Fruit fly (Drosophila melanogaster) S2 (cell line): ENCODE results near the gene CG12016.

ENCODE experiments used
- CG8478 ChIP-seq: fragments of >200 bp; optimal IDR thresholded peaks from 2 replicates; lab custom pipeline; 2018
- CTCF ChIP-seq, 2 experiments: fragments of >200 bp; optimal IDR thresholded peaks; 2 replicates each; lab custom pipeline; 2018

CG12016 gene

DNA sequence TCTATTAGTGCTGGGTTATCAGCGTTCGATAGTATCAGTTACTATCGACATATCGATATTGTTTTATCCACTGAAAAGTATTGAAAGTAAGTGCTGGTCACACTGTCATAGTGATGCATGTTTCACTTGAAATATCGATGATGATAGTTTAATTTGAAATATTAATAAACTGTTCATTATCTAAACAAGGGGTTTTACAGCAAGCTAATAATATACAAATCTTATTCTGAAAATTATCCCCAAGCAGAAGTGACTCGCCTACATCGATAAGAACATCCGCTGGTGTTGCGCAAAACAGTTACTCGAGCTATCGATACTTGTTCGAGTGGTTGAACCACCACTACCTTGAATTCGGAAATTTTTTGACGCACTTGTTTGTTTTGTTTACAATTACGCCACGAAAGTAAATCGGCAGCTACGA is at the start of gene CG12016, which contains the start of the genes PIG-C and Dpm2:
TSS of gene CG12016 (plus strand) at position 333 of the 421 bp plus-strand sequence.
TSS of gene PIG-C (minus strand) at position 10 of the 421 bp plus-strand sequence.
TSS of gene Dpm2 (plus strand) at position 333 of the 421 bp plus-strand sequence.
- TF ChIP-seq CG8478 (no peak), CTCF (optimal IDR thresholded peaks at IDR 0.05; lab: Kevin White, UChicago) (peak in 1 of 2 experiments; percentile 14)

DNA sequence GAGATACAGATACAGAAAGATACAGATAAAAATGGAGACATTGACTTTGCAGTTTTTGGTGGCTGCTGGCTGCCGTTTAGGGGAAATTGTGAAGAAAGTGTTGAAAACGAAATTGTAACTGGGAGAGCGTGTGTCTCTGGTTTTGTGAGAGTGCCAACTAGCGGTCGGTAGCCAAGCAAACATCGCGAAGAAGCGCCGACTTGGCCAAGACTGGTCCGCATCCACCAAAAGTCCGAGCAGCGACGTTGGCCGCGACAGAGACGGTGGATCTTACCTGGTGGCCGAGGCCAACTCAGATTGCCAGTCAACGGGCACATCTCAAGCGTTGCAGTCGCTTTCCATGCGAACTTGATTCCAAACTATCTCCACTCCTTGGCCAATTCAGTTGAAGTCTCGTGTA is 48.6 kb upstream of the CG12016 start, which contains the start of gene CG14960:
TSS of gene CG14960 (plus strand) at position 301 of the 400 bp plus-strand sequence.
- TF ChIP-seq CTCF (optimal IDR thresholded peaks at IDR 0.05; lab: Kevin White, UChicago) (no peak), CG8478 (no peak)

DNA sequence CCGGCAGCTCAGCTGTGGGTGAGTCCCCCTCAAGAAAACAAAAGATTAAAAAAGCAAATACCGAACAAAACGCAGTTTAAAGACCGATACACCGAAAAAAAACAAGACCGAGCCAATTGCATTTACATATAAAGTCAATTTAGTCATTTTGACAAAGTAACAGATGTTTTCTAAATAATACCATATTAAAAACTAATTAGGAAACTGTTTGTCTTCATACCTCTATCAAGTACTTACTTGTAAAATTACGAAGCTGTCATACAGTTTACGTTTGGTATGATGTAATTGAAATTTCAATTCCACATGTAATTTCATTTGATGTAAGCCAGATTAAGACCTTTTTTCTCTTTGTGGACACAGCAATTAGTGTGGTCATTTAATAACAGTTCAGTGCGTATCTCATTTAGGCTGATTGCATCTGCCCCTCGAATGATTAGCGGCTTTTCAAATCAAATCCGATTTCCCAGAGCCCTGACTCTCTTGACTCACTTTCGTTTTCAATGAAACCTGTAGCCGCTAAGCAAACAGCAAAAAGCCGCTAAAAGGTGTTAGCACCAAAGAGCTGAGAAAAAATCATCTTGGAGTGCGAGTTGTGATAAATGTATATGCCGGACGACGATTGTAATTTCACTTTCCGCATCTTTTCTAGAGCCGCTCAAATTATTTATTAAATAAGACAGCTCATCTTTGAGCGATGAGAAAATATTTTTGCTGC is 44.7 kb upstream of the CG12016 start:
- TF ChIP-seq CG8478: no peak

DNA sequence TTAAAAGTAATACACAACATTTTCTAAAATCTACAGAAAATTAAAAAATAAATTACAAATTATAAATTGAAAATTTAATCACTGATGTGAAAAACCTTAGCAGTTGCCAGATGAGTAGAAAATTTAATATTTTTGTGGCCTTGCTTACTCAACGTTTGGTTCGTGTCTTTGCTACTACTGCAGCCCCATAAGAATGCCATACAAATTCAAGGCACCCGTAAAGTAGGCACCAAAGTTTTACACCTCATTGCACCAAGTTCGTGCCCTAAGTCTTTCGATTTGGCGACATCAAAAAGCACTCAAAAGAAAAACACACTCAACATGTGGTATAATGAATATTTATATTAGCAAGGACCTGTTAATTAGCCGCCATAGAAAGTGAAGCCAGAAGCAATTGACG is 42.4 kb upstream of the CG12016 start:
- TF ChIP-seq CG8478 (no peak), CTCF (optimal IDR thresholded peaks at IDR 0.05; lab: Kevin White, UChicago) (peak; percentile 46 to 66)

DNA sequence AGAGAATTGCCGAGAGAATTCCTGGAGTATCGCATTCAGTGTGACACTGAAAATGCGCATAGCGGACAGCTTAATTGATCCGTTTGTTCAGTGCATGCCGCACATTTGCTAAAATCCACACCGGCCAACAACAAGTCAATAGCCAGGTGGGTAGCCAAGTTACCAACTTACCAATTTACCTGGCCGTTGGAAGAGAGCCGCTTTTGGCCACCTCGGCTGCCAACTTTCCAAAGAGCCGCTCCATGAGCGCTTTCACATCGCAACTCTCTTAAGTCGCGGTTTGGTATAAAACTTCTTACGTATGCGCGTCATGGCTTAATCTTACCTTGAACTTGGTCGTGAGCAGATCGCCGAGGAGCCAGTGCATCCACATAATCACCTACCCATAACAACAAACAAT is 39.4 kb upstream of the CG12016 start, which contains the start of gene CG12017:
TSS of gene CG12017 (plus strand) at position 310 of the 400 bp plus-strand sequence.
- TF ChIP-seq CTCF (optimal IDR thresholded peaks at IDR 0.05; lab: Kevin White, UChicago): no peak
- no peak for TF ChIP-seq CG8478

DNA sequence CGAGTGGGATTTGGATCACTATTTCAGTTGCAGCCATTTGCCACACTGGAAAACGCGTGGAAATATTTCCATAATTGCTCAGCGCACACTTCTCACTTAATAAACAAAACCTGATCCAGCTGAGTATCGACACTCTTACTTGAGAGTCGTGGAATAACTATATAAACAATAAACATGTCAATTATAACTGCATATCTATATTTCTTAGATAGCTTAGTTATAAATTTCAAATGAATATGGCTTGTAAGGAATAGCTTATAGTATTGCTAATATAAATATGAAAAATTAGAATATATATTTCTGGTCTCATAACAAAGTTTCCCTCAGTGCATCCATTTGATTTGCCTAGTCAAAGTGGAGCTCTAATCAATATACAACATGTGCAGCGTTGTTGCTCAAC is 36.1 kb upstream of the CG12016 start:
- TF ChIP-seq CTCF (optimal IDR thresholded peaks at IDR 0.05; lab: Kevin White, UChicago) (no peak), CG8478 (no peak)

DNA sequence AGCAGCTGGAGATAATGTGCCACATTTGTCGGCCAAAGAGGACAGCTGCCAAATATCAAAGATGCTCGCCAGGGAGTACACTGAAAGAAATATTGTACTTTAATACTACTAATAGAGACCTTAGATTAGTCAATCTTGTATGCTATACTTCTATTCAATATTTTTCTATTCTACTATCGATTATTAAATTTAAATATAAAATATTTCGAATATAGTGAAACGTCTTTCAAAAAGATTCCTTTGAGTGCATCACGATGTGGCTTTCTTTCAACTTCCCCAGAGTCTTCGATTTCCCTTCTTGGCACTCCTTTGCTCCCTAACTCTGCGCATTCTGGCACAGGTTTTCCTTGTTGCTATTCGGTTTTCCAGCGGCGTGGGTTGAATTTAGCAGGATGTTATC is 34.5 kb upstream of the CG12016 start:
- TF ChIP-seq CTCF (optimal IDR thresholded peaks at IDR 0.05; lab: Kevin White, UChicago): no peak

DNA sequence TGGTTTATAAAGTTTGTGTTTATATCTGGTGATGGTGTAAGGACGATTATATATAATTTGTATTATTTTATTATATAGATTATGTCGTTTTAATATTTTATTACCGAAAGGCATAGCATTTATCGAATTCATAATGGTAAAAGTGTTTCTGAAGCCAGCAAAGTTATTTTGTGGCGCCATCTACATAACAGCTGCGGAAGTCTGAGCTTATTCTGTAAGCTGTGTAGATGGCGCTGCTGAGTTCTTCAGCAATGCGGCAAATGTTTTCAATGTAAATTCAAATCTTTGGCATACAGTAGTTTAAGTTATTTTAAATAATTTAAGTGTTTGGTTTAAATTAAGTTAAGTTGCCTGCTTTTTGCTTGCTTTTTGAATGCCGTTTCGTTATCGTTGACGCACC is 30.9 kb upstream of the CG12016 start:
- TF ChIP-seq CTCF (optimal IDR thresholded peaks at IDR 0.05; lab: Kevin White, UChicago): peak; percentile 75 to 90
- TF ChIP-seq CG8478: no peak

DNA sequence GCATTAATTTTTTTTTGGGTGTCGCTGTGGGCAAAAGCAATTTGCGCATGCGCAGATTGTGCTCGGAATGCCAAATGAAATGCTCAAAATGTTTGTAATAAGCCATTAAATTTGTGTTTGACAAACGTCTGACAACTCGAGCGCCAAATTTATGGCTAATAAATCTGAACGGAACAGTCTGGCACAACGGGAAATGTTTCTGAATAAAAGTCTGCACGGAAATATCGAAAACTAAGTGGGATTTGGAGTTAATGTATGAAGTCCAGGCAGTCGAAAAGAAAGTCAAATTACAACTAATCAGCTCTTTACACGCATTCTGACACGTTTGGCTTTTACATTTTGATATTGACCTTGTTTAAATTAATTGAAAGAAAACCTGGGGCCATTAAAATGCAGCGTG is 28.2 kb upstream of the CG12016 start, which contains the start of gene CG12009:
TSS of gene CG12009 (plus strand) at position 301 of the 400 bp plus-strand sequence.
- no peak for TF ChIP-seq CG8478
- no peak for TF ChIP-seq CTCF (optimal IDR thresholded peaks at IDR 0.05; lab: Kevin White, UChicago)

DNA sequence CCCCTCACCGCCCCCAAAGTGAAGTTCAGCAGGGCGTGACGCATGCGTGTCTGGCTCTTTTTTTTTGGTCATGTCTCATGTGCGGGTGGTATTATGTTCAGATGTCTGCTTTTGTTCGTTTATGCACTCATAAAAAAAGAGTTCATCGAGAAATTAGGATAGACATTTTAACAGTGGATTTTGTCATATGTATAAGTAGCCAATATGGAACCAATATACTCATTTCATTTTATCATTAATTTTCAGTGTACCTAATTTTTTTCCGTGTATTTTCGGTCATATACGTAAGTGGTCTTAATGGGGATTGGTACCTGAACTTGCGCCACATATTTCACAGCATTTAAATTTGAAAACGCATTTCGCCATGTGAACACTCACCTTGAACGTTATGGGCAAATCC is 19.0 kb upstream of the CG12016 start:
- TF ChIP-seq CG8478: no peak
- TF ChIP-seq CTCF (optimal IDR thresholded peaks at IDR 0.05; lab: Kevin White, UChicago): no peak

DNA sequence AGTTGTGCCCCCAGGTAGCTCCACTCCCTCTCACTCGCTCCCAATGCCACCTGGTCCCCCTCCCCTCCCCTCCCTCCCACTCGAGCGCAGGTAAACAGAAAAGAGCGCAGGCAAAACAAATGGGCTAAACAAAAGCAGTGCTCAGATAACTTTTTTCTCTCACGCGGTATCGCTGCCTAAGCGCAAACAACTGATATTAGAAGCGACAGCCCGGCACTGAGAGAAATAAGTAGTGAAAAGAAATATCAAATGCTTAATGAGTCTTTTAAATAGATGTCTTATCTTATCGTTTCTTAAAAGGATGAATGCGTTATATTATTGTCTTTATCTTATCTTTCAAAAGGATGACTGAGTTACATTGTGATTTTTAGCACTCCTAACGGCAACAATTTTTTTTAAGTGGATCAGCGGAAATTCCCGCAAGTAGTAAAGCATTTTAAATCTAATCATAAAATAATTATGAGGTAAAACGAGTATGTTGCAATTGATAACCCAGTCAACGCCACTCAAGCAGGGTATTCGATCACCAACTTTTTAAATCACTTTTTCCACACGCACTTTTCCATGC is 18.1 kb upstream of the CG12016 start:
- TF ChIP-seq CTCF (optimal IDR thresholded peaks at IDR 0.05; lab: Kevin White, UChicago) (no peak), CG8478 (no peak)

DNA sequence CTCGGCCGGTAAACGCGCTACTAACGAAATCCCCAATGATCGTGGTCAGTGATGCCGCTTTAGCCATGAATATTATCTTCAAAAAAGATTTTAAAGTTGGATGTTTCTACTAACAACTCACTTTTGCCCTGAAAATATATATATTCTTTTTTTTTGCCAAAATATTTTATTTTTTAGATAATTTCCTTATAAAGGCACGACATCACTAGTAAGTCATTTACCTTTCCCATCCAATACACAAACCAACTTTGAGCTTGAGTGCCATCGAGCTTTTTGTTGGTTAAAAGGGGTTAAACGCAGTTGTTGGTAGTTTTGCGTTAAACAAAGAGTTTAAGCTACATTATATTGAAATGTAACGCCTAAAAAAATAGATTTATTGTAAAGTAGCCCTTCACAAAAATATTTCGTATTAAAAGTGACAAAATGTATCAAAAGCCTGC is 16.2 kb upstream of the CG12016 start, which contains the start of gene CG14968:
TSS of gene CG14968 (minus strand) at position 26 of the 440 bp plus-strand sequence.
- no peak for TF ChIP-seq CG8478

DNA sequence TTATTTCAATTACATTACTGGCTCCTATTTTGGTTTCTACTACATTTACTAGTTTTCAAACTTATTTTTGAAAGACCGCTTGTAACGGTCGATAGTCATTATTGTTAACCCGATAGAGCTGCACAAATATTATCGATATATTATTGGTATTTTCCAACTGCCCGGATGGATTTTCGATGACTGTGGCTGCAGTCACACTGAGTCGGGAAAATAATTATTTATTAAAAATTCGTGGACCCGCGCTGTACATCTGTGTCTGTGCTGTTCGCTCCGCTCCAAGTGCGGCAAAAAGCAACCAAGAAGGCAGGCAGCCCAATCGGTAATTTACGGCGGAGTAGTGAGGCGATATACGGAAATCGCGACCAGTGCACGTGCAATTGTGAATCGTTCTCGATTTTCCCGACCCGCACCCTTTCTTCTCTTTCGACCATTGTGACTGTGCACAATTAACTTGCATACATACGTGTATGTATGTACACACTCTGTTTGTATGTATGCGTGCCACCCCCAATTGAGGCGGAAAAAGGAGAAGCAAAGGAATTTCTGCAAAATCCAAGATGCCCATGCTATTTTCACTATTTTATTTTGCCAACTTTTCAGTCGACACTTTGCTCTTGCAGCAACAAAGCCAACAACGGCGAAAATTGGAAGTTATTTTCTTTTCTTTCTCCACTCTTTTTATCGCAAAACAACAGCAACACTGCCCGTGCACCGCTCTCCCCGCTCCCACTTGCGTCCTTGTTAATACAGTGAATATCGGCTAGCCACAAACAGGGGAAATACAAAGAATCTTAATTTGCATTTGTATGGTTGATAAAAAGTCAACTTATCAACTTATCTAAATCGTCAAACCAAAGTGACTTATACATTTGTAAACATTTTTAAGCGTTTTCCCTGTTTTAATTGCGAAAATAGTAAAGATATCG is 15.6 kb upstream of the CG12016 start, which contains the start of gene ZnT63C:
TSS of gene ZnT63C (plus strand) at position 175 of the 926 bp plus-strand sequence.
- TF ChIP-seq CTCF (optimal IDR thresholded peaks at IDR 0.05; lab: Kevin White, UChicago): no peak
- no peak for TF ChIP-seq CG8478

DNA sequence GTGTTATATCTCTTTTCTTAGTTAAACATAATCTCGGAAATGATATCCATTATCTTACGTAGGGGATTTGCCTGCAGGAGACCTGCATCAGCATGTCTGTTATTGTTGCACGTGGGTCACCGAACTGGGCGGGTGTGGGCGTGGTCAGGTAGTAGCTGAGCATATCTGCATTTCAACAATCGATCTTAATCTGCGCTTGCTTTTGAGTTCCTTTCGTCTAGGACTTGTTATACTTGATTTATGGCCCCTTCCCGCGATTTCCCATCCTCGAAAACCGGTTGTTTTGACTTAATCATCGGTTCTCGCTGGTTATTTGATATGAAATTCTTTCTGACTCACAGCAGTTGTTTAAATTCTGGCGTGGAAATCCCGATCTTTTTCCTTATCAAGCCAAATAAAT is 14.6 kb upstream of the CG12016 start:
- no peak for TF ChIP-seq CG8478

DNA sequence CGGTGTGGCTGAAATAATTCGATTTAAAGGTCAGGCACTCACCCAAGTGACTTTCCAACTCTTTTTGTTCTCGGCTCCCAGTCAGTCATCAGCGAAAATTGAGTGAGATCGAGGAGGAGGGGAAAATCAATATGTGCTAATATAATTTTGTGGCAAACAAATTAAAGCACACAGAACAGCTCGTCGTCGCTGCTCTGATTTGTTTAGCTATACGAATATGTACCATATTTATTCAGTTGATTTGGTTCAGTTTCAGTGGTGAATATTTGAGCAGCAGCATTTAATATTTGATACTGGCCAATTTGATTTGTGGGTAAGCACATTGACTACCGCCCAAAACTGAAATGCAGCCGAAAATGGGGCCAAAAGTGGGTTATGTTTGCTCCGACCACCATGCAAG is 13.9 kb upstream of the CG12016 start:
- TF ChIP-seq CTCF (optimal IDR thresholded peaks at IDR 0.05; lab: Kevin White, UChicago) (no peak), CG8478 (no peak)
